Worm (Caenorhabditis elegans) whole organism, L2 larva: ENCODE data around the gene F01G10.5.

Experiments used
- alr-1 ChIP-seq: fragments of 150-350 bp; optimal IDR thresholded peaks from 2 replicates; lab custom pipeline; 2014; ENCODE audit warnings: missing biosample characterization, missing genetic modification characterization
- crh-2 ChIP-seq: sonication (generic microtip); optimal IDR thresholded peaks from 2 replicates; lab custom pipeline; 2017; ENCODE audit warnings: missing biosample characterization, missing genetic modification characterization
- egl-27 ChIP-seq: sonication (generic microtip); optimal IDR thresholded peaks from 3 replicates; lab custom pipeline; 2017; ENCODE audit warnings: missing biosample characterization, missing genetic modification reagents, missing genetic modification characterization
- elt-3 ChIP-seq: sonication (generic microtip); optimal IDR thresholded peaks from 2 replicates; lab custom pipeline; 2017; ENCODE audit warnings: missing biosample characterization, missing genetic modification characterization
- lin-39 ChIP-seq: fragments of 150-350 bp; optimal IDR thresholded peaks from 2 replicates; lab custom pipeline; 2014; ENCODE audit warnings: missing biosample characterization, missing genetic modification reagents, missing genetic modification characterization
- mdl-1 ChIP-seq, 2 experiments: fragments of 150-350 bp in 1 of 2; sonication (generic microtip) in 1 of 2; optimal IDR thresholded peaks; 2 replicates each; lab custom pipeline; 2017; ENCODE audit warnings: missing biosample characterization in 2 of 2, missing genetic modification characterization in 2 of 2
- nhr-11 ChIP-seq: fragments of 150-350 bp; optimal IDR thresholded peaks from 2 replicates; lab custom pipeline; 2014; ENCODE audit warnings: missing biosample characterization, missing genetic modification characterization
- nhr-21 ChIP-seq: fragments of 150-350 bp; optimal IDR thresholded peaks from 2 replicates; lab custom pipeline; 2014; ENCODE audit warnings: missing biosample characterization, missing genetic modification characterization
- nhr-77 ChIP-seq: fragments of 150-350 bp; optimal IDR thresholded peaks from 2 replicates; lab custom pipeline; 2014; ENCODE audit warnings: missing biosample characterization, missing genetic modification characterization
- skn-1 ChIP-seq: sonication (generic microtip); optimal IDR thresholded peaks from 2 replicates; lab custom pipeline; 2017; ENCODE audit warnings: missing biosample characterization, missing genetic modification characterization
- unc-39 ChIP-seq: fragments of 150-350 bp; optimal IDR thresholded peaks from 2 replicates; lab custom pipeline; 2014; ENCODE audit warnings: missing biosample characterization, missing genetic modification characterization
- zag-1 ChIP-seq: fragments of 150-350 bp; optimal IDR thresholded peaks from 2 replicates; lab custom pipeline; 2014; ENCODE audit warnings: missing biosample characterization, missing genetic modification characterization

ce11 chrIV:10188505-10188904 is 42.4 kb downstream of the F01G10.5 start:
- TF ChIP-seq nhr-77 (tag; lab: Kevin White, UChicago) = no peak
- TF ChIP-seq mdl-1 (tag; optimal IDR thresholded peaks at IDR 0.05; lab: Kevin White, UChicago) = no peak
- TF ChIP-seq nhr-11 = no peak
- TF ChIP-seq unc-39 (tag; lab: Kevin White, UChicago) = no peak
- TF ChIP-seq crh-2 (tag; lab: Kevin White, UChicago) = no peak
- no peak for TF ChIP-seq alr-1 (tag; lab: Kevin White, UChicago)
- no peak for TF ChIP-seq egl-27 (tag; lab: Kevin White, UChicago)
- no peak for TF ChIP-seq nhr-21 (tag; lab: Kevin White, UChicago)
- TF ChIP-seq skn-1 = no peak
- TF ChIP-seq lin-39 = no peak
- TF ChIP-seq elt-3 (tag; lab: Kevin White, UChicago) = no peak
- TF ChIP-seq zag-1 (tag; lab: Kevin White, UChicago) = no peak
